Worm (Caenorhabditis elegans): ENCODE data around the gene sups-1.

DNA sequence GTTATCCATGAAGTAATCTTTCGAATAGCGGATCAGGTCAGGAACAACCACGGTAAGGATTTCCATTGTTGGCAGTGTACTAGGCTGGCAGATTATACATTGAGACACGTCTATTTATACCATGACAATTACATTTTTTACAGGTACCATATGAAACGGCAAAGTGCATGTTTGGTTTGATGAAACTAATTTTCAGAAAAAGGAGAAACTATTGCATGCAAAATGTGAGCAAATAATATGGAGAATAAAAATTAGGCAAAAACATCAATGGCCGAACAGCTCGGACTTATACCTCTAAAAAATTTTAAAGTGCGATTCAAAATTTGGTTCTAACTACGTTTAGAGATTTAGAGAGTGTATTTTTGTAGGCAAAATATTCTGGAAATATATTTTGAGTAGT lies 11.2 kb upstream of the sups-1 start, which contains the start of gene F22F4.5:
- TF ChIP-seq mdl-1 (tag; optimal IDR thresholded peaks at IDR 0.05) (no peak), fos-1 (tag; optimal IDR thresholded peaks at IDR 0.05) (no peak), crh-2 (tag; optimal IDR thresholded peaks at IDR 0.05) (no peak), elt-1 (tag; optimal IDR thresholded peaks at IDR 0.05) (no peak), nhr-12 (tag; optimal IDR thresholded peaks at IDR 0.05) (no peak), lin-39 (tag; optimal IDR thresholded peaks at IDR 0.05) (no peak), sma-3 (GFP tag; optimal IDR thresholded peaks at IDR 0.05) (no peak), mbf-1 (tag; optimal IDR thresholded peaks at IDR 0.05) (no peak), Y55F3AM.14 (GFP tag; optimal IDR thresholded peaks at IDR 0.05) (no peak), nhr-25 (tag; optimal IDR thresholded peaks at IDR 0.05) (no peak), ama-1 (optimal IDR thresholded peaks at IDR 0.05) (no peak), lsy-2 (tag; optimal IDR thresholded peaks at IDR 0.05) (no peak)

Data from whole organism, L2 larva.